Worm (Caenorhabditis elegans) whole organism, early embryonic: ENCODE data around the gene lgc-1.

Source experiments
- B0310.2 ChIP-seq: sonication (generic microtip); optimal IDR thresholded peaks from 2 replicates; lab custom pipeline; 2016; ENCODE audit warnings: mild to moderate bottlenecking, missing genetic modification characterization, missing compliant biosample characterization
- aly-1 ChIP-seq: sonication (generic microtip); optimal IDR thresholded peaks from 2 replicates; lab custom pipeline; 2016; ENCODE audit warnings: missing genetic modification characterization, missing compliant biosample characterization
- ama-1 ChIP-seq: fragments of 150-350 bp; optimal IDR thresholded peaks from 2 replicates; lab custom pipeline; 2014
- ceh-13 ChIP-seq: fragments of 200-800 bp; sonication (Bioruptor generic); optimal IDR thresholded peaks from 2 replicates; lab custom pipeline; 2018; ENCODE audit warnings: mild to moderate bottlenecking, missing genetic modification characterization, missing compliant biosample characterization
- ceh-36 ChIP-seq: sonication (generic microtip); optimal IDR thresholded peaks from 2 replicates; lab custom pipeline; 2016; ENCODE audit warnings: missing genetic modification characterization, inconsistent platforms, missing compliant biosample characterization
- ets-7 ChIP-seq: sonication (generic microtip); optimal IDR thresholded peaks from 2 replicates; lab custom pipeline; 2016; ENCODE audit warnings: missing genotype, missing genetic modification characterization, missing compliant biosample characterization
- hmbx-1 ChIP-seq: sonication (generic microtip); optimal IDR thresholded peaks from 2 replicates; lab custom pipeline; 2016; ENCODE audit warnings: mild to moderate bottlenecking, missing genetic modification characterization, missing compliant biosample characterization
- hnd-1 ChIP-seq: sonication (generic microtip); optimal IDR thresholded peaks from 2 replicates; lab custom pipeline; 2016; ENCODE audit warnings: missing genetic modification characterization, missing compliant biosample characterization
- pes-1 ChIP-seq: fragments of 200-800 bp; sonication (Bioruptor generic); IDR thresholded peaks from 2 replicates; pipeline ENCODE4 v1.3.6; 2022; ENCODE audit warnings: missing genetic modification reagents, missing genetic modification characterization, missing compliant biosample characterization
- scrt-1 ChIP-seq: fragments of 200-800 bp; sonication (Bioruptor generic); IDR thresholded peaks from 2 replicates; pipeline ENCODE4 v1.3.6; 2022; ENCODE audit warnings: missing genetic modification characterization, missing compliant biosample characterization
- tbx-11 ChIP-seq: fragments of 200-800 bp; sonication (Bioruptor generic); IDR thresholded peaks from 2 replicates; pipeline ENCODE4 v1.3.6; 2022; ENCODE audit warnings: missing genetic modification characterization, missing compliant biosample characterization
- tbx-37 ChIP-seq: fragments of 200-800 bp; sonication (Bioruptor generic); conservative IDR thresholded peaks from 2 replicates; pipeline ENCODE4 v1.3.6; 2022; ENCODE audit warnings: missing genetic modification reagents, missing genetic modification characterization, missing compliant biosample characterization

DNA sequence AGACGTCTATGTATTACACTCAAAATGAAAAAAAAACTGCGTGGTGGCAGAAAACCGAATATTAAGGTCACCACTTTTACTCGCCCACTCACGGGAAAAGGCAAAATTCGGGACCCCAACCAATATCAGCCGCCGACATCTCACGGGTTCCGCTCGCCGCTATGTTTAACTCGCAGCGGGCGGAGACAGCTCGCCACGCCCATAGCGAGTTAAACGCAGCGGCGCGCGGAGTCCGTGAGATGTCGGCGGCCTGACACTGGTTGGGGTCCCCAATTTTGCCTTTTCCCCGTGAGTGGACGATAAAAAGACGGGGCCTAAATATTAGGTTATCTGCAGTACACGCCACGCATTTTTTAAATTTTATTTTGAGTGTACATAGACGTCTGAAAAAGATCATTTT is 47.7 kb downstream of the lgc-1 start:
- TF ChIP-seq ama-1 = no peak
- TF ChIP-seq B0310.2 (tag; lab: Kevin White, UChicago) = no peak
- no peak for TF ChIP-seq ceh-36 (tag; lab: Kevin White, UChicago)
- no peak for TF ChIP-seq hmbx-1 (tag; lab: Kevin White, UChicago)
- TF ChIP-seq ceh-13 (GFP tag; lab: Kevin White, UChicago) = no peak
- TF ChIP-seq hnd-1 (tag; lab: Kevin White, UChicago) = no peak
- no peak for TF ChIP-seq scrt-1 (GFP tag; lab: Robert Waterston, UW)
- TF ChIP-seq tbx-11 (GFP tag; lab: Robert Waterston, UW) = no peak
- TF ChIP-seq tbx-37 (GFP tag; lab: Robert Waterston, UW) = no peak
- TF ChIP-seq pes-1 (GFP tag; lab: Robert Waterston, UW) = no peak
- no peak for TF ChIP-seq aly-1
- no peak for TF ChIP-seq ets-7
